Worm (Caenorhabditis elegans) whole organism, midembryonic: ENCODE data around the gene C49F8.14.

Experiments
- flt-1 ChIP-seq: fragments of 200-800 bp; sonication (Bioruptor generic); IDR thresholded peaks from 2 replicates; pipeline ENCODE4 v1.3.6; 2022; ENCODE audit warnings: missing genetic modification characterization, missing compliant biosample characterization
- klf-2 ChIP-seq: fragments of 200-800 bp; sonication (Bioruptor generic); conservative IDR thresholded peaks from 2 replicates; pipeline ENCODE4 v1.3.6; 2022; ENCODE audit warnings: missing genetic modification reagents, missing genetic modification characterization, missing compliant biosample characterization
- med-1 ChIP-seq: sonication (generic microtip); optimal IDR thresholded peaks from 2 replicates; lab custom pipeline; 2017; ENCODE audit warnings: missing genetic modification characterization, mild to moderate bottlenecking, missing compliant biosample characterization, antibody characterized with exemption, missing genetic modification reagents; ENCODE audit not compliant: insufficient read depth
- ref-1 ChIP-seq: fragments of 200-800 bp; sonication (Bioruptor generic); conservative IDR thresholded peaks from 2 replicates; pipeline ENCODE4 v1.3.6; 2022; ENCODE audit warnings: missing genetic modification reagents, missing genetic modification characterization, missing compliant biosample characterization
- ztf-23 ChIP-seq: fragments of 200-800 bp; sonication (Bioruptor generic); IDR thresholded peaks from 2 replicates; pipeline ENCODE4 v1.3.6; 2022; ENCODE audit warnings: missing genetic modification reagents, missing genetic modification characterization, missing compliant biosample characterization

DNA sequence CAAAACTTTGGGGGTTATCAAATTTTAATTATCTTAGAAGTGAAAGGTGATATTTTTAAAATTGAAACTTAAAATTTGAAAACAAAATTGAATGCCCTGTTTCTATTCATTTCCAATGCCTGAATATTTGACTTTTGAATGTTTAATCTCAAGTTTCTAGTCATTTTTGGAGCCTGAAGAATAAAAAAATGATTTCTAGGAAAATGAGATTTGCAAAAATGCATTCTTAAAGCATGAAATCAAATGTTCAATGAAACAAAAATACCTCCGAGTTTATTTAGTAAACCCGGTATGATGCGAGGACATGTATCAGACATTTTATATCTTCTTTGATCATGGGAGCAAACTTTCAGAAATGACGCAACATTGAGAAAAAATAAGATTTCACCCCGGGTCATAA, 2.3 kb upstream of the C49F8.14 start:
- TF ChIP-seq flt-1 (no peak), ref-1 (no peak), klf-2 (GFP tag; lab: Robert Waterston, UW) (no peak), med-1 (no peak), ztf-23 (no peak)
